Worm (Caenorhabditis elegans) whole organism, young adult: ENCODE results near the gene ubc-20.

Experiments used
- D2030.7 ChIP-seq: fragments of 200-800 bp; sonication (Bioruptor generic); IDR thresholded peaks from 2 replicates; pipeline ENCODE4 v1.3.6; 2022; ENCODE audit warnings: missing genetic modification reagents, missing genetic modification characterization, missing compliant biosample characterization
- F10E7.11 ChIP-seq: sonication (generic microtip); optimal IDR thresholded peaks from 2 replicates; lab custom pipeline; 2017; ENCODE audit warnings: mild to moderate bottlenecking, missing genetic modification characterization, moderate library complexity, missing compliant biosample characterization
- F23B12.7 ChIP-seq: sonication (generic microtip); optimal IDR thresholded peaks from 2 replicates; lab custom pipeline; 2017; ENCODE audit warnings: missing genetic modification characterization, mild to moderate bottlenecking, missing compliant biosample characterization, antibody characterized with exemption, moderate library complexity; ENCODE audit not compliant: insufficient read depth
- F49E8.2 ChIP-seq: sonication (generic microtip); optimal IDR thresholded peaks from 3 replicates; lab custom pipeline; 2017; ENCODE audit warnings: missing genetic modification characterization, mild to moderate bottlenecking, missing compliant biosample characterization, antibody characterized with exemption, moderate library complexity; ENCODE audit not compliant: insufficient read depth
- F52B5.7 ChIP-seq: sonication (generic microtip); optimal IDR thresholded peaks from 2 replicates; lab custom pipeline; 2016; ENCODE audit warnings: mild to moderate bottlenecking, missing genetic modification characterization, missing compliant biosample characterization
- F57C9.4 ChIP-seq: sonication (generic microtip); optimal IDR thresholded peaks from 2 replicates; lab custom pipeline; 2017; ENCODE audit warnings: mild to moderate bottlenecking, missing genetic modification characterization, missing compliant biosample characterization
- T07F8.4 ChIP-seq: sonication (generic microtip); optimal IDR thresholded peaks from 2 replicates; lab custom pipeline; 2016; ENCODE audit warnings: mild to moderate bottlenecking, missing genetic modification characterization, moderate library complexity, missing compliant biosample characterization
- Y53G8AR.9 ChIP-seq: fragments of 200-800 bp; sonication (Bioruptor generic); conservative IDR thresholded peaks from 2 replicates; pipeline ENCODE4 v1.3.6; 2022; ENCODE audit warnings: missing genetic modification reagents, missing genetic modification characterization, missing compliant biosample characterization
- Y79H2A.3 ChIP-seq: fragments of 200-800 bp; sonication (Bioruptor generic); conservative IDR thresholded peaks from 2 replicates; pipeline ENCODE4 v1.3.6; 2022; ENCODE audit warnings: missing genetic modification reagents, missing genetic modification characterization, missing compliant biosample characterization
- ceh-58 ChIP-seq: fragments of 200-800 bp; sonication (Bioruptor generic); IDR thresholded peaks from 2 replicates; pipeline ENCODE4 v1.3.6; 2022; ENCODE audit warnings: missing genetic modification characterization, missing compliant biosample characterization
- ceh-79 ChIP-seq: sonication (generic microtip); optimal IDR thresholded peaks from 2 replicates; lab custom pipeline; 2017; ENCODE audit warnings: mild to moderate bottlenecking, missing genetic modification characterization, missing compliant biosample characterization
- die-1 ChIP-seq: sonication (generic microtip); optimal IDR thresholded peaks from 2 replicates; lab custom pipeline; 2016; ENCODE audit warnings: missing genotype, mild to moderate bottlenecking, missing genetic modification characterization, missing compliant biosample characterization
- egrh-3 ChIP-seq: fragments of 200-800 bp; sonication (Bioruptor generic); IDR thresholded peaks from 2 replicates; pipeline ENCODE4 v1.3.6; 2022; ENCODE audit warnings: missing genetic modification reagents, missing genetic modification characterization, missing compliant biosample characterization
- ekl-4 ChIP-seq: fragments of 200-800 bp; sonication (Bioruptor generic); IDR thresholded peaks from 2 replicates; pipeline ENCODE4 v1.3.6; 2022; ENCODE audit warnings: missing genetic modification reagents, missing genetic modification characterization, missing compliant biosample characterization
- ets-4 ChIP-seq: fragments of 200-800 bp; sonication (Bioruptor generic); optimal IDR thresholded peaks from 2 replicates; lab custom pipeline; 2018; ENCODE audit warnings: mild to moderate bottlenecking, missing genetic modification characterization, missing compliant biosample characterization
- fkh-3 ChIP-seq: sonication (generic microtip); optimal IDR thresholded peaks from 2 replicates; lab custom pipeline; 2016; ENCODE audit warnings: mild to moderate bottlenecking, missing genetic modification characterization, missing compliant biosample characterization
- hsf-1 ChIP-seq: fragments of 200-800 bp; sonication (Bioruptor generic); IDR thresholded peaks from 2 replicates; pipeline ENCODE4 v1.3.6; 2022; ENCODE audit warnings: missing genetic modification reagents, missing genetic modification characterization, missing compliant biosample characterization
- lin-40 ChIP-seq: sonication (generic microtip); optimal IDR thresholded peaks from 2 replicates; lab custom pipeline; 2016; ENCODE audit warnings: missing genetic modification characterization, mild to moderate bottlenecking, missing compliant biosample characterization, missing genotype, missing genetic modification reagents
- madf-3 ChIP-seq: fragments of 200-800 bp; sonication (Bioruptor generic); IDR thresholded peaks from 2 replicates; pipeline ENCODE4 v1.3.6; 2022; ENCODE audit warnings: missing genetic modification reagents, missing genetic modification characterization, missing compliant biosample characterization
- mes-4 ChIP-seq: sonication (generic microtip); optimal IDR thresholded peaks from 2 replicates; lab custom pipeline; 2016; ENCODE audit warnings: missing genotype, missing genetic modification characterization, missing compliant biosample characterization
- mxl-1 ChIP-seq: sonication (generic microtip); optimal IDR thresholded peaks from 2 replicates; lab custom pipeline; 2016; ENCODE audit warnings: missing genetic modification characterization, missing compliant biosample characterization
- nfya-2 ChIP-seq: fragments of 200-800 bp; sonication (Bioruptor generic); IDR thresholded peaks from 2 replicates; pipeline ENCODE4 v1.3.6; 2022; ENCODE audit warnings: missing genetic modification reagents, missing genetic modification characterization, missing compliant biosample characterization
- nfyb-1 ChIP-seq: fragments of 200-800 bp; sonication (Bioruptor generic); IDR thresholded peaks from 2 replicates; pipeline ENCODE4 v1.3.6; 2022; ENCODE audit warnings: missing genetic modification reagents, missing genetic modification characterization, missing compliant biosample characterization
- nhr-90 ChIP-seq: sonication (generic microtip); optimal IDR thresholded peaks from 2 replicates; lab custom pipeline; 2016; ENCODE audit warnings: missing genotype, mild to moderate bottlenecking, missing genetic modification characterization, missing compliant biosample characterization
- rpc-1 ChIP-seq, 2 experiments: fragments of 150-350 bp in 1 of 2; sonication (generic microtip) in 1 of 2; optimal IDR thresholded peaks; 2 replicates each; lab custom pipeline; 2014 to 2018; ENCODE audit warnings: missing biosample characterization in 1 of 2, missing genetic modification characterization in 1 of 2, missing genetic modification reagents in 1 of 2, missing genotype in 1 of 2
- snpc-3.4 ChIP-seq: sonication (generic microtip); optimal IDR thresholded peaks from 2 replicates; lab custom pipeline; 2017; ENCODE audit warnings: missing genetic modification characterization, mild to moderate bottlenecking, missing compliant biosample characterization, antibody characterized with exemption, moderate library complexity, missing genotype, missing genetic modification reagents
- xnd-1 ChIP-seq: sonication (generic microtip); optimal IDR thresholded peaks from 2 replicates; lab custom pipeline; 2016; ENCODE audit warnings: missing genotype, missing genetic modification reagents, missing genetic modification characterization, missing compliant biosample characterization
- zfh-2 ChIP-seq: fragments of 200-800 bp; sonication (Bioruptor generic); conservative IDR thresholded peaks from 2 replicates; pipeline ENCODE4 v1.3.6; 2022; ENCODE audit warnings: missing genetic modification reagents, missing genetic modification characterization, missing compliant biosample characterization
- ztf-22 ChIP-seq: fragments of 200-800 bp; sonication (Bioruptor generic); optimal IDR thresholded peaks from 2 replicates; lab custom pipeline; 2018; ENCODE audit warnings: mild to moderate bottlenecking, missing genetic modification characterization, moderate library complexity, missing compliant biosample characterization
- ztf-28 ChIP-seq: fragments of 200-800 bp; sonication (Bioruptor generic); IDR thresholded peaks from 2 replicates; pipeline ENCODE4 v1.3.6; 2022; ENCODE audit warnings: missing genetic modification reagents, missing genetic modification characterization, missing compliant biosample characterization

The ubc-20 gene

ce11 chrIII:154168-154567 is 34.5 kb upstream of the ubc-20 start (continued):
- TF ChIP-seq ceh-79 (tag; lab: Kevin White, UChicago), result no peak
- no peak for TF ChIP-seq fkh-3
- no peak for TF ChIP-seq snpc-3.4 (tag; lab: Kevin White, UChicago)
- peak; percentile 52 for TF ChIP-seq ztf-22 (GFP tag; lab: Kevin White, UChicago)
- TF ChIP-seq ceh-58, result no peak
- TF ChIP-seq die-1 (tag; lab: Kevin White, UChicago), result no peak
- TF ChIP-seq lin-40 (tag; lab: Kevin White, UChicago), result no peak
- no peak for TF ChIP-seq mes-4

- TF ChIP-seq Y53G8AR.9, result no peak
- TF ChIP-seq Y79H2A.3 (GFP tag; lab: Robert Waterston, UW), result no peak
- no peak for TF ChIP-seq ekl-4 (GFP tag; lab: Robert Waterston, UW)
- no peak for TF ChIP-seq nfyb-1 (GFP tag; lab: Robert Waterston, UW)
- TF ChIP-seq nhr-90 (tag; lab: Kevin White, UChicago), result no peak
- TF ChIP-seq F10E7.11 (tag; lab: Kevin White, UChicago), result no peak
- no peak for TF ChIP-seq F52B5.7 (tag; lab: Kevin White, UChicago)
- no peak for TF ChIP-seq rpc-1 (optimal IDR thresholded peaks at IDR 0.05; lab: Kevin White, UChicago)
- TF ChIP-seq rpc-1 (tag; optimal IDR thresholded peaks at IDR 0.05; lab: Kevin White, UChicago), result no peak
- no peak for TF ChIP-seq hsf-1 (GFP tag; lab: Robert Waterston, UW)
- no peak for TF ChIP-seq fkh-3
- TF ChIP-seq F49E8.2 (tag; lab: Kevin White, UChicago), result no peak
- TF ChIP-seq T07F8.4 (tag; lab: Kevin White, UChicago), result no peak
- TF ChIP-seq ztf-28 (GFP tag; lab: Robert Waterston, UW), result no peak
- TF ChIP-seq F23B12.7 (tag; lab: Kevin White, UChicago), result no peak
- TF ChIP-seq mxl-1 (tag; lab: Kevin White, UChicago), result no peak
These were observed 32.0 kb upstream of the ubc-20 start, which contains the start of the genes zig-13 and ver-1 for ce11 chrIII:156645-157044. Gene zig-13 (minus strand): TSS chrIII:156745. Gene ver-1 (plus strand): TSS chrIII:156824.

- TF ChIP-seq nfya-2 (GFP tag; lab: Robert Waterston, UW), result 0 out of 2 replicates have a peak, but pooled peaks have one; percentile 33
- no peak for TF ChIP-seq xnd-1
- peak; percentile 34; the same call in 1 of the 2 replicates for TF ChIP-seq egrh-3 (GFP tag; lab: Robert Waterston, UW)
- no peak for TF ChIP-seq nhr-90 (tag; lab: Kevin White, UChicago)
- no peak for TF ChIP-seq ets-4 (GFP tag; lab: Kevin White, UChicago)
- TF ChIP-seq zfh-2 (GFP tag; lab: Robert Waterston, UW), result peak; percentile 60; the same call in 1 of the 2 replicates
These were observed 30.7 kb upstream of the ubc-20 start for ce11 chrIII:157980-158379.

ce11 chrIII:159149-159548 is 29.5 kb upstream of the ubc-20 start:
- 0 out of 2 replicates have a peak, but pooled peaks have one; percentile 39 for TF ChIP-seq madf-3 (GFP tag; lab: Robert Waterston, UW)
- no peak for TF ChIP-seq F57C9.4

- peak; percentile 63; the same call in 1 of the 2 replicates for TF ChIP-seq zfh-2 (GFP tag; lab: Robert Waterston, UW)
- no peak for TF ChIP-seq D2030.7 (GFP tag; lab: Robert Waterston, UW)
- 0 out of 2 replicates have a peak, but pooled peaks have one; percentile 0 for TF ChIP-seq madf-3 (GFP tag; lab: Robert Waterston, UW)
- TF ChIP-seq ekl-4 (GFP tag; lab: Robert Waterston, UW), result peak; percentile 38; the same call in 1 of the 2 replicates
- TF ChIP-seq fkh-3, result peak; percentile 19
These were observed 29.0 kb upstream of the ubc-20 start for ce11 chrIII:159665-160064.
